Fruit fly (Drosophila melanogaster): Measurements from ENCODE around the gene brwl.

Gene brwl

DNA sequence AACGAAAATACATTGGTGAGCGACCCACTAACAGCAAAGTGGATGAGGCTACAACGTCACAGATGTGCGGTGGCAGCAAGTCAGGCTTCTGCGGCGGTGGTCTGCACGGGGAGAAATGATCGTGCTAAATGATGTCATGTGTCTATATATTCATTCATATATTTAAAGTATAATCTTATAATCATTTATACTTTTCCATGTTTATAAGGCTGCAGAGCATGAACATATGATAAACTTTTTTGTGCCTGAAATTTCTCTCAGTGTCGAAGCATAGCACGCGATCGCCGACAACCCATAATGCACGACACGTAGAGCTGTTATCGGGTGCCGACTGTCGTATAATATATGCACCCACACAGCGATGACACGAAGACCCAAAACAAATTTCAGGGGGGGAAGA lies 29.7 kb downstream of the brwl start (continued):
- peak; percentile 59 for TF ChIP-seq CG31224 (GFP tag; IDR thresholded peaks at IDR 0.05)
- no peak for TF ChIP-seq CG8478 (optimal IDR thresholded peaks at IDR 0.05)
- peak; percentile 8 for TF ChIP-seq HHEX (GFP tag; optimal IDR thresholded peaks at IDR 0.05)
- no peak for TF ChIP-seq Mad (GFP tag; optimal IDR thresholded peaks at IDR 0.05)
- TF ChIP-seq twi (tag; optimal IDR thresholded peaks at IDR 0.05), result peak; percentile 68
- TF ChIP-seq CG4617 (GFP tag; optimal IDR thresholded peaks at IDR 0.05; ENCODE audit: borderline replicate concordance), result peak; percentile 16
- peak; percentile 21 for TF ChIP-seq CG11723 (GFP tag; optimal IDR thresholded peaks at IDR 0.05)
- no peak for TF ChIP-seq PHDP (tag; optimal IDR thresholded peaks at IDR 0.05)
- no peak for TF ChIP-seq kni (GFP tag; optimal IDR thresholded peaks at IDR 0.05)
- no peak for TF ChIP-seq Kr (GFP tag; optimal IDR thresholded peaks at IDR 0.05)
- peak; percentile 49; the same call in 1 of the 2 replicates for TF ChIP-seq E2f2 (GFP tag; IDR thresholded peaks at IDR 0.05)
- peak; percentile 66 for TF ChIP-seq CG4360 (GFP tag; IDR thresholded peaks at IDR 0.05)
- no peak for TF ChIP-seq ab (GFP tag; optimal IDR thresholded peaks at IDR 0.05)
- peak; percentile 37 for TF ChIP-seq fd64A (GFP tag; optimal IDR thresholded peaks at IDR 0.05)
- no peak for TF ChIP-seq tna (GFP tag; IDR thresholded peaks at IDR 0.05; ENCODE audit: partially characterized antibody)
- no peak for TF ChIP-seq CG10147 (GFP tag; optimal IDR thresholded peaks at IDR 0.05)
- TF ChIP-seq CG34224 (GFP tag; IDR thresholded peaks at IDR 0.05; ENCODE audit: partially characterized antibody), result no peak
- TF ChIP-seq bigmax (GFP tag; optimal IDR thresholded peaks at IDR 0.05), result no peak
- no peak for TF ChIP-seq CG31388 (GFP tag; optimal IDR thresholded peaks at IDR 0.05)
- TF ChIP-seq pb (GFP tag; optimal IDR thresholded peaks at IDR 0.05), result no peak
- peak; percentile 86 for TF ChIP-seq CG15696 (tag; optimal IDR thresholded peaks at IDR 0.05)
- TF ChIP-seq gt (GFP tag; IDR thresholded peaks at IDR 0.05), result peak; percentile 72
- TF ChIP-seq her (GFP tag; optimal IDR thresholded peaks at IDR 0.05), result no peak
- TF ChIP-seq fd3F (GFP tag; optimal IDR thresholded peaks at IDR 0.05), result no peak
- peak; percentile 34 for TF ChIP-seq CG18619 (GFP tag; optimal IDR thresholded peaks at IDR 0.05)
- TF ChIP-seq Scr (GFP tag; IDR thresholded peaks at IDR 0.05; ENCODE audit: partially characterized antibody), result no peak
- TF ChIP-seq usp (GFP tag; optimal IDR thresholded peaks at IDR 0.05), result no peak
- TF ChIP-seq CG30020 (tag; optimal IDR thresholded peaks at IDR 0.05), result no peak
- TF ChIP-seq scrt (GFP tag; optimal IDR thresholded peaks at IDR 0.05), result peak; percentile 2
- no peak for TF ChIP-seq ato (GFP tag; IDR thresholded peaks at IDR 0.05; ENCODE audit: partially characterized antibody)
- TF ChIP-seq fu2 (GFP tag; optimal IDR thresholded peaks at IDR 0.05), result no peak
- no peak for TF ChIP-seq CG10274 (GFP tag; optimal IDR thresholded peaks at IDR 0.05)
- TF ChIP-seq grn (GFP tag; optimal IDR thresholded peaks at IDR 0.05), result no peak
- no peak for TF ChIP-seq CG13624 (GFP tag; optimal IDR thresholded peaks at IDR 0.05)
- TF ChIP-seq Atf3 (GFP tag; optimal IDR thresholded peaks at IDR 0.05), result no peak
- TF ChIP-seq Dip2 (GFP tag; IDR thresholded peaks at IDR 0.05), result no peak
- TF ChIP-seq CG17361 (GFP tag; IDR thresholded peaks at IDR 0.05), result peak; percentile 63; the same call in 2 of the 3 replicates
- TF ChIP-seq CG12236 (GFP tag; optimal IDR thresholded peaks at IDR 0.05), result no peak
- peak; percentile 86 for TF ChIP-seq CG10979 (tag; optimal IDR thresholded peaks at IDR 0.05)
- no peak for TF ChIP-seq Dbx (GFP tag; IDR thresholded peaks at IDR 0.05)
- TF ChIP-seq CG2116 (GFP tag; optimal IDR thresholded peaks at IDR 0.05), result peak; percentile 11
- no peak for TF ChIP-seq lilli (GFP tag; optimal IDR thresholded peaks at IDR 0.05)
- no peak for TF ChIP-seq maf-S (GFP tag; optimal IDR thresholded peaks at IDR 0.05)
- no peak for TF ChIP-seq CG18011 (GFP tag; optimal IDR thresholded peaks at IDR 0.05)
- no peak for TF ChIP-seq NFAT (GFP tag; IDR thresholded peaks at IDR 0.05)
- TF ChIP-seq wek (GFP tag; optimal IDR thresholded peaks at IDR 0.05), result no peak
- no peak for TF ChIP-seq rib (GFP tag; IDR thresholded peaks at IDR 0.05)
- TF ChIP-seq Hr39 (optimal IDR thresholded peaks at IDR 0.05), result no peak
- TF ChIP-seq cas (GFP tag; IDR thresholded peaks at IDR 0.05), result no peak
- TF ChIP-seq nom (GFP tag; optimal IDR thresholded peaks at IDR 0.05), result no peak
- TF ChIP-seq CG10462 (GFP tag; optimal IDR thresholded peaks at IDR 0.05), result peak; percentile 7
- no peak for TF ChIP-seq schlank (tag; optimal IDR thresholded peaks at IDR 0.05)
